Fruit fly (Drosophila melanogaster) whole organism, adult: Measurements from ENCODE around the gene Vha36-3.

Experiments used
- CG12768 ChIP-seq: fragments of 200-800 bp; sonication (Bioruptor generic); optimal IDR thresholded peaks from 2 replicates; lab custom pipeline; 2017; ENCODE audit warnings: missing biosample characterization, missing genetic modification characterization, mild to moderate bottlenecking, moderate library complexity, missing genetic modification reagents
- CG14711 ChIP-seq: fragments of 200-800 bp; sonication (Bioruptor generic); optimal IDR thresholded peaks from 2 replicates; lab custom pipeline; 2018; ENCODE audit warnings: missing biosample characterization, mild to moderate bottlenecking, missing genetic modification characterization, moderate library complexity
- CG1620 ChIP-seq: fragments of 200-800 bp; sonication (Bioruptor generic); optimal IDR thresholded peaks from 2 replicates; lab custom pipeline; 2016; ENCODE audit warnings: missing biosample characterization, missing genetic modification characterization
- CG7045 ChIP-seq: fragments of 200-800 bp; sonication (Bioruptor generic); optimal IDR thresholded peaks from 2 replicates; lab custom pipeline; 2017; ENCODE audit warnings: missing biosample characterization, mild to moderate bottlenecking, missing genetic modification characterization
- CG7101 ChIP-seq: fragments of 200-800 bp; sonication (Bioruptor generic); optimal IDR thresholded peaks from 2 replicates; lab custom pipeline; 2018; ENCODE audit warnings: missing biosample characterization, mild to moderate bottlenecking, missing genetic modification characterization, moderate library complexity
- Clk ChIP-seq: fragments of 200-800 bp; sonication (Bioruptor generic); optimal IDR thresholded peaks from 2 replicates; lab custom pipeline; 2017; ENCODE audit warnings: missing biosample characterization, missing genetic modification characterization
- Crg-1 ChIP-seq: fragments of 200-800 bp; sonication (Bioruptor generic); optimal IDR thresholded peaks from 2 replicates; lab custom pipeline; 2016; ENCODE audit warnings: missing biosample characterization, missing genetic modification characterization
- Hr96 ChIP-seq: fragments of 200-800 bp; sonication (Bioruptor generic); optimal IDR thresholded peaks from 2 replicates; lab custom pipeline; 2016; ENCODE audit warnings: missing biosample characterization, missing genetic modification characterization
- Mnt ChIP-seq: fragments of 200-800 bp; sonication (Bioruptor generic); optimal IDR thresholded peaks from 2 replicates; lab custom pipeline; 2016; ENCODE audit warnings: missing biosample characterization, mild to moderate bottlenecking, missing genetic modification characterization
- bab1 ChIP-seq: fragments of 200-800 bp; sonication (Bioruptor generic); optimal IDR thresholded peaks from 3 replicates; lab custom pipeline; 2019; ENCODE audit warnings: missing biosample characterization, mild to moderate bottlenecking, missing genetic modification characterization, moderate library complexity
- cic ChIP-seq: fragments of 200-800 bp; sonication (Bioruptor generic); optimal IDR thresholded peaks from 2 replicates; lab custom pipeline; 2017; ENCODE audit warnings: missing biosample characterization, mild to moderate bottlenecking, missing genetic modification characterization, moderate library complexity
- cnc ChIP-seq, 2 experiments: fragments of >200 bp; optimal IDR thresholded peaks; 2 replicates each; lab custom pipeline; 2017
- ovo ChIP-seq: fragments of 200-800 bp; sonication (Bioruptor generic); optimal IDR thresholded peaks from 2 replicates; lab custom pipeline; 2016; ENCODE audit warnings: missing biosample characterization, missing genetic modification characterization
- pad ChIP-seq: fragments of 200-800 bp; sonication (Bioruptor generic); optimal IDR thresholded peaks from 3 replicates; lab custom pipeline; 2017; ENCODE audit warnings: missing biosample characterization, missing genetic modification characterization, mild to moderate bottlenecking, moderate library complexity, missing genetic modification reagents
- toe ChIP-seq: fragments of 200-800 bp; sonication (Bioruptor generic); optimal IDR thresholded peaks from 2 replicates; lab custom pipeline; 2016; ENCODE audit warnings: missing biosample characterization, missing genetic modification characterization

Gene Vha36-3

dm6 chrX:2533843-2534473, 46.4 kb downstream of the Vha36-3 start:
- TF ChIP-seq CG14711 (tag; lab: Kevin White, UChicago) (no peak), CG12768 (no peak), bab1 (peak; percentile 71), cic (GFP tag; lab: Kevin White, UChicago) (no peak), toe (GFP tag; lab: Kevin White, UChicago) (no peak), CG1620 (peak; percentile 13), ovo (GFP tag; lab: Kevin White, UChicago) (no peak), Hr96 (GFP tag; lab: Kevin White, UChicago) (no peak)

- TF ChIP-seq CG12768 = no peak
- no peak for TF ChIP-seq pad (GFP tag; lab: Kevin White, UChicago)
- no peak for TF ChIP-seq cnc (optimal IDR thresholded peaks at IDR 0.05; lab: Kevin White, UChicago)
- no peak for TF ChIP-seq CG14711 (tag; lab: Kevin White, UChicago)
- TF ChIP-seq toe (GFP tag; lab: Kevin White, UChicago) = no peak
- TF ChIP-seq CG7045 (GFP tag; lab: Kevin White, UChicago) = no peak
- no peak for TF ChIP-seq Mnt
- no peak for TF ChIP-seq Crg-1 (GFP tag; lab: Kevin White, UChicago)
- TF ChIP-seq CG7101 (tag; lab: Kevin White, UChicago) = no peak
- TF ChIP-seq bab1 = no peak
- TF ChIP-seq CG1620 = no peak
- TF ChIP-seq Clk (GFP tag; lab: Kevin White, UChicago) = no peak
- TF ChIP-seq ovo (GFP tag; lab: Kevin White, UChicago) = no peak
Measured at dm6 chrX:2531280-2531807, 49.0 kb downstream of the Vha36-3 start.
